Fruit fly (Drosophila melanogaster) whole organism: Measurements from ENCODE around the gene CG31251.

Experiments used
- EcR ChIP-seq, 2 experiments: fragments of >200 bp; optimal IDR thresholded peaks; 2 replicates each; lab custom pipeline; 2017; ENCODE audit warnings: missing biosample characterization in 2 of 2, missing genetic modification characterization in 2 of 2, missing genetic modification reagents in 2 of 2
- psq ChIP-seq: fragments of >200 bp; optimal IDR thresholded peaks from 2 replicates; lab custom pipeline; 2017

dm6 chr3R:17646102-17647050, 38.3 kb downstream of the CG31251 start:
- no peak for TF ChIP-seq psq (lab: Kevin White, UChicago)
- no peak for TF ChIP-seq EcR (GFP tag; optimal IDR thresholded peaks at IDR 0.05; lab: Kevin White, UChicago)
